Fruit fly (Drosophila melanogaster): ENCODE data around the gene sowah.

Gene sowah

dm6 chr3L:12496428-12497344, 75.7 kb downstream of the sowah start, which contains the start of gene CG10657 (continued):
- TF ChIP-seq CG34406 (GFP tag; optimal IDR thresholded peaks at IDR 0.05) (no peak), Eip93F (GFP tag; optimal IDR thresholded peaks at IDR 0.05) (no peak), ss (GFP tag; optimal IDR thresholded peaks at IDR 0.05) (no peak), cyc (GFP tag; optimal IDR thresholded peaks at IDR 0.05) (no peak), svp (GFP tag) (no peak), Ets21C (GFP tag; optimal IDR thresholded peaks at IDR 0.05) (no peak), CG16779 (tag; optimal IDR thresholded peaks at IDR 0.05) (no peak), acj6 (GFP tag; optimal IDR thresholded peaks at IDR 0.05) (no peak), CG6276 (GFP tag; optimal IDR thresholded peaks at IDR 0.05) (peak; percentile 59)

- peak; percentile 81 for TF ChIP-seq CG6854 (GFP tag; optimal IDR thresholded peaks at IDR 0.05)
- peak; percentile 90 for TF ChIP-seq CG8119 (GFP tag; IDR thresholded peaks at IDR 0.05)
- peak; percentile 87 for TF ChIP-seq fd59A (GFP tag; optimal IDR thresholded peaks at IDR 0.05)
- peak; percentile 87 for TF ChIP-seq CG15336 (GFP tag; IDR thresholded peaks at IDR 0.05)
- TF ChIP-seq Sox14 (GFP tag; optimal IDR thresholded peaks at IDR 0.05), result peak; percentile 91
- peak; percentile 81 for TF ChIP-seq CG10669 (GFP tag; optimal IDR thresholded peaks at IDR 0.05)
- peak; percentile 84 for TF ChIP-seq vri (GFP tag; optimal IDR thresholded peaks at IDR 0.05)
- peak; percentile 93 for TF ChIP-seq Met (GFP tag; optimal IDR thresholded peaks at IDR 0.05)
- TF ChIP-seq Hr4 (GFP tag; optimal IDR thresholded peaks at IDR 0.05), result peak; percentile 91
- TF ChIP-seq CG3032 (tag; optimal IDR thresholded peaks at IDR 0.05), result peak; percentile 86
- TF ChIP-seq lz (GFP tag; optimal IDR thresholded peaks at IDR 0.05), result peak; percentile 91
- TF ChIP-seq Eip75B (GFP tag; optimal IDR thresholded peaks at IDR 0.05), result peak; percentile 88
- TF ChIP-seq dac (GFP tag; optimal IDR thresholded peaks at IDR 0.05), result peak; percentile 84
- peak; percentile 97 for TF ChIP-seq svp (GFP tag)
- TF ChIP-seq CG6808 (GFP tag; optimal IDR thresholded peaks at IDR 0.05), result peak; percentile 92
- TF ChIP-seq OdsH (GFP tag; optimal IDR thresholded peaks at IDR 0.05), result peak; percentile 87
- peak; percentile 84 for TF ChIP-seq Hr39 (GFP tag; optimal IDR thresholded peaks at IDR 0.05)
- peak; percentile 83 for TF ChIP-seq Ets21C (GFP tag; optimal IDR thresholded peaks at IDR 0.05)
- TF ChIP-seq Lpt (GFP tag; optimal IDR thresholded peaks at IDR 0.05), result peak; percentile 86
- peak; percentile 80 for TF ChIP-seq dsx (GFP tag; optimal IDR thresholded peaks at IDR 0.05; ENCODE audit: poor library complexity, severe bottlenecking)
- peak; percentile 75 for TF ChIP-seq CG7368 (GFP tag; optimal IDR thresholded peaks at IDR 0.05)
- TF ChIP-seq achi (GFP tag; optimal IDR thresholded peaks at IDR 0.05), result peak; percentile 88
- TF ChIP-seq CG6163 (GFP tag; IDR thresholded peaks at IDR 0.05), result peak; percentile 56; the same call in 1 of the 3 replicates
- peak; percentile 78 for TF ChIP-seq CG11902 (GFP tag; optimal IDR thresholded peaks at IDR 0.05)
- peak; percentile 95 for TF ChIP-seq esn (GFP tag; optimal IDR thresholded peaks at IDR 0.05)
- peak; percentile 59 for TF ChIP-seq CG11294 (GFP tag; IDR thresholded peaks at IDR 0.05)
- peak; percentile 95 for TF ChIP-seq CG32006 (GFP tag; optimal IDR thresholded peaks at IDR 0.05)
- TF ChIP-seq Eip93F (GFP tag; optimal IDR thresholded peaks at IDR 0.05), result peak; percentile 74
- no peak for TF ChIP-seq fkh (GFP tag; optimal IDR thresholded peaks at IDR 0.05)
- TF ChIP-seq CG8632 (GFP tag; optimal IDR thresholded peaks at IDR 0.05), result peak; percentile 81
- TF ChIP-seq topi (GFP tag; optimal IDR thresholded peaks at IDR 0.05), result peak; percentile 91
- peak; percentile 83 for TF ChIP-seq spab (GFP tag; optimal IDR thresholded peaks at IDR 0.05)
- peak; percentile 80 for TF ChIP-seq Ets96B (tag; optimal IDR thresholded peaks at IDR 0.05)
- peak; percentile 68 for TF ChIP-seq CG8319 (GFP tag; optimal IDR thresholded peaks at IDR 0.05)
- TF ChIP-seq CG6276 (GFP tag; optimal IDR thresholded peaks at IDR 0.05), result peak; percentile 92
- TF ChIP-seq salr (GFP tag; optimal IDR thresholded peaks at IDR 0.05), result peak; percentile 20 to 90
- peak; percentile 86 for TF ChIP-seq CG6792 (GFP tag; optimal IDR thresholded peaks at IDR 0.05)
- peak; percentile 84 for TF ChIP-seq CG34406 (GFP tag; optimal IDR thresholded peaks at IDR 0.05)
- TF ChIP-seq pdm3 (GFP tag; optimal IDR thresholded peaks at IDR 0.05), result peak; percentile 83
- no peak for TF ChIP-seq Hr38 (GFP tag; optimal IDR thresholded peaks at IDR 0.05)
- peak; percentile 84 to 87 for TF ChIP-seq ss (GFP tag; optimal IDR thresholded peaks at IDR 0.05)
- peak; percentile 60 for TF ChIP-seq CG1621 (tag; optimal IDR thresholded peaks at IDR 0.05)
- peak; percentile 82 for TF ChIP-seq CG10631 (GFP tag; optimal IDR thresholded peaks at IDR 0.05)
- peak; percentile 78 for TF ChIP-seq Sox15 (GFP tag; optimal IDR thresholded peaks at IDR 0.05)
Observed at dm6 chr3L:12495312-12495725, 77.0 kb downstream of the sowah start.

All from whole organism, prepupa.